Worm (Caenorhabditis elegans) whole organism, mixed stage, embryonic: ENCODE measurements around the gene F53F4.1.

Experiments used
- lsy-2 ChIP-seq: fragments of 150-350 bp; optimal IDR thresholded peaks from 2 replicates; lab custom pipeline; 2014; ENCODE audit warnings: missing biosample characterization, missing genetic modification characterization
- nhr-12 ChIP-seq: fragments of 150-350 bp; optimal IDR thresholded peaks from 2 replicates; lab custom pipeline; 2014; ENCODE audit warnings: missing biosample characterization, missing genetic modification characterization
- nhr-237 ChIP-seq: fragments of 150-350 bp; optimal IDR thresholded peaks from 2 replicates; lab custom pipeline; 2014; ENCODE audit warnings: missing biosample characterization, missing genetic modification characterization
- sem-2 ChIP-seq: fragments of 200-800 bp; sonication (Bioruptor generic); optimal IDR thresholded peaks from 2 replicates; lab custom pipeline; 2018; ENCODE audit warnings: mild to moderate bottlenecking, missing genetic modification characterization, missing compliant biosample characterization
- unc-62 ChIP-seq: fragments of 150-350 bp; optimal IDR thresholded peaks from 2 replicates; lab custom pipeline; 2014; ENCODE audit warnings: missing biosample characterization, missing genetic modification reagents, missing genetic modification characterization
- zip-8 ChIP-seq: fragments of 150-350 bp; optimal IDR thresholded peaks from 2 replicates; lab custom pipeline; 2014; ENCODE audit warnings: missing biosample characterization, missing genetic modification characterization

ce11 chrV:13584484-13584883 is at the start of gene F53F4.1:
- no peak for TF ChIP-seq unc-62 (GFP tag; lab: Kevin White, UChicago)
- no peak for TF ChIP-seq lsy-2 (tag; lab: Kevin White, UChicago)
- TF ChIP-seq nhr-12 (tag; lab: Kevin White, UChicago): no peak
- TF ChIP-seq nhr-237 (tag; lab: Kevin White, UChicago): no peak
- no peak for TF ChIP-seq zip-8
- TF ChIP-seq sem-2 (GFP tag; lab: Kevin White, UChicago): no peak
